Fruit fly (Drosophila melanogaster) whole organism, embryonic: ENCODE measurements around the gene Iris.

Experiments
- Adf1 ChIP-seq: fragments of 200-800 bp; sonication (Bioruptor generic); IDR thresholded peaks from 2 replicates; pipeline ENCODE4 v1.3.6; 2022; ENCODE audit warnings: missing biosample characterization, missing genetic modification characterization
- Awh ChIP-seq: fragments of 200-800 bp; sonication (Bioruptor generic); IDR thresholded peaks from 2 replicates; pipeline ENCODE4, ENCODE4 v1.3.6; 2022; ENCODE audit warnings: missing biosample characterization, missing genetic modification characterization
- CG10979 ChIP-seq: fragments of 200-800 bp; sonication (Bioruptor generic); optimal IDR thresholded peaks from 2 replicates; lab custom pipeline; 2018; ENCODE audit warnings: missing biosample characterization, mild to moderate bottlenecking, missing genetic modification characterization, moderate library complexity
- CG11085 ChIP-seq: fragments of 200-800 bp; sonication (Bioruptor generic); IDR thresholded peaks from 2 replicates; pipeline ENCODE4 v1.3.6; 2022; ENCODE audit warnings: missing biosample characterization, missing genetic modification characterization
- CG11695 ChIP-seq: fragments of 200-800 bp; sonication (Bioruptor generic); IDR thresholded peaks from 3 replicates; pipeline ENCODE4 v1.3.6; 2022; ENCODE audit warnings: missing biosample characterization, missing genetic modification characterization
- CG11723 ChIP-seq: fragments of 200-800 bp; sonication (Bioruptor generic); optimal IDR thresholded peaks from 2 replicates; lab custom pipeline; 2017; ENCODE audit warnings: missing biosample characterization, mild to moderate bottlenecking, missing genetic modification characterization
- CG1233 ChIP-seq: fragments of 200-800 bp; sonication (Bioruptor generic); optimal IDR thresholded peaks from 4 replicates; lab custom pipeline; 2018; ENCODE audit warnings: missing biosample characterization, mild to moderate bottlenecking, missing genetic modification characterization
- CG13123 ChIP-seq: fragments of 200-800 bp; sonication (Bioruptor generic); optimal IDR thresholded peaks from 2 replicates; lab custom pipeline; 2016; ENCODE audit warnings: missing biosample characterization, missing genetic modification characterization
- CG13424 ChIP-seq: fragments of 200-800 bp; sonication (Bioruptor generic); optimal IDR thresholded peaks from 2 replicates; lab custom pipeline; 2019; ENCODE audit warnings: missing biosample characterization, mild to moderate bottlenecking, missing genetic modification characterization, moderate library complexity
- CG15696 ChIP-seq: fragments of 200-800 bp; sonication (Bioruptor generic); optimal IDR thresholded peaks from 2 replicates; lab custom pipeline; 2019; ENCODE audit warnings: missing biosample characterization, mild to moderate bottlenecking, missing genetic modification characterization, moderate library complexity
- CG1647 ChIP-seq: fragments of 200-800 bp; sonication (Bioruptor generic); optimal IDR thresholded peaks from 3 replicates; lab custom pipeline; 2016; ENCODE audit warnings: missing biosample characterization, missing genetic modification characterization
- CG17912 ChIP-seq: fragments of 200-800 bp; sonication (Bioruptor generic); optimal IDR thresholded peaks from 2 replicates; lab custom pipeline; 2018; ENCODE audit warnings: missing biosample characterization, mild to moderate bottlenecking, missing genetic modification characterization
- CG2129 ChIP-seq: fragments of 200-800 bp; sonication (Bioruptor generic); IDR thresholded peaks from 2 replicates; pipeline ENCODE4 v1.3.6; 2022; ENCODE audit warnings: missing biosample characterization, missing genetic modification characterization; ENCODE audit not compliant: partially characterized antibody
- CG2678 ChIP-seq: fragments of 200-800 bp; sonication (Bioruptor generic); optimal IDR thresholded peaks from 3 replicates; lab custom pipeline; 2019; ENCODE audit warnings: missing biosample characterization, mild to moderate bottlenecking, missing genetic modification characterization, moderate library complexity
- CG2875 ChIP-seq: fragments of 200-800 bp; sonication (Bioruptor generic); optimal IDR thresholded peaks from 2 replicates; lab custom pipeline; 2017; ENCODE audit warnings: missing biosample characterization, mild to moderate bottlenecking, missing genetic modification characterization, missing genetic modification reagents
- CG30020 ChIP-seq: fragments of 200-800 bp; optimal IDR thresholded peaks from 2 replicates; lab custom pipeline; 2019; ENCODE audit warnings: missing biosample characterization, mild to moderate bottlenecking, missing genetic modification characterization, moderate library complexity
- CG31224 ChIP-seq: fragments of 200-800 bp; sonication (Bioruptor generic); IDR thresholded peaks from 2 replicates; pipeline ENCODE4 v1.3.6; 2022; ENCODE audit warnings: missing biosample characterization, missing genetic modification characterization
- CG3281 ChIP-seq: fragments of 200-800 bp; sonication (Bioruptor generic); optimal IDR thresholded peaks from 3 replicates; lab custom pipeline; 2017; ENCODE audit warnings: missing biosample characterization, mild to moderate bottlenecking, missing genetic modification characterization
- CG7372 ChIP-seq: fragments of 200-800 bp; sonication (Bioruptor generic); IDR thresholded peaks from 2 replicates; pipeline ENCODE4 v1.3.6; 2022; ENCODE audit warnings: missing biosample characterization, missing genetic modification characterization
- CG7963 ChIP-seq: fragments of 200-800 bp; sonication (Bioruptor generic); IDR thresholded peaks from 3 replicates; pipeline ENCODE4 v1.3.6; 2022; ENCODE audit warnings: missing biosample characterization, missing genetic modification characterization; ENCODE audit not compliant: partially characterized antibody
- CG8281 ChIP-seq: fragments of 200-800 bp; sonication (Bioruptor generic); optimal IDR thresholded peaks from 2 replicates; lab custom pipeline; 2018; ENCODE audit warnings: missing biosample characterization, mild to moderate bottlenecking, missing genetic modification characterization, moderate library complexity
- Chrac-16 ChIP-seq: fragments of 200-800 bp; sonication (Bioruptor generic); optimal IDR thresholded peaks from 3 replicates; lab custom pipeline; 2016; ENCODE audit warnings: missing biosample characterization, missing genetic modification characterization
- CrebB ChIP-seq: fragments of 200-800 bp; sonication (Bioruptor generic); optimal IDR thresholded peaks from 3 replicates; lab custom pipeline; 2018; ENCODE audit warnings: missing biosample characterization, mild to moderate bottlenecking, missing genetic modification characterization
- Doc3 ChIP-seq: fragments of 200-800 bp; sonication (Bioruptor generic); IDR thresholded peaks from 3 replicates; pipeline ENCODE4 v1.3.6; 2022; ENCODE audit warnings: missing biosample characterization, missing genetic modification characterization; ENCODE audit not compliant: partially characterized antibody
- Eip74EF ChIP-seq, 2 experiments: fragments of 200-800 bp in 1 of 2; fragments of >200 bp in 1 of 2; sonication (Bioruptor generic) in 1 of 2; optimal IDR thresholded peaks; 2 replicates each; lab custom pipeline; 2017 to 2019; ENCODE audit warnings: missing biosample characterization in 2 of 2, missing genetic modification characterization in 2 of 2, mild to moderate bottlenecking in 1 of 2, moderate library complexity in 1 of 2
- Elba2 ChIP-seq: fragments of 200-800 bp; sonication (Bioruptor generic); optimal IDR thresholded peaks from 3 replicates; lab custom pipeline; 2016; ENCODE audit warnings: missing biosample characterization, missing genetic modification characterization
- Fer1 ChIP-seq: fragments of 200-800 bp; sonication (Bioruptor generic); optimal IDR thresholded peaks from 2 replicates; lab custom pipeline; 2017; ENCODE audit warnings: missing biosample characterization, mild to moderate bottlenecking, missing genetic modification characterization
- HLH54F ChIP-seq: fragments of 200-800 bp; sonication (Bioruptor generic); optimal IDR thresholded peaks from 3 replicates; lab custom pipeline; 2016; ENCODE audit warnings: missing biosample characterization, missing genetic modification characterization
- Lim3 ChIP-seq: fragments of 200-800 bp; sonication (Bioruptor generic); IDR thresholded peaks from 2 replicates; pipeline ENCODE4 v1.3.6; 2022; ENCODE audit warnings: missing biosample characterization, missing genetic modification characterization
- Myb ChIP-seq: fragments of 200-800 bp; sonication (Bioruptor generic); optimal IDR thresholded peaks from 2 replicates; lab custom pipeline; 2016; ENCODE audit warnings: missing biosample characterization, missing genetic modification characterization
- al ChIP-seq: fragments of 200-800 bp; sonication (Bioruptor generic); IDR thresholded peaks from 2 replicates; pipeline ENCODE4 v1.3.6; 2022; ENCODE audit warnings: missing biosample characterization, missing genetic modification characterization
- bowl ChIP-seq: fragments of 200-800 bp; sonication (Bioruptor generic); IDR thresholded peaks from 2 replicates; pipeline ENCODE4 v1.3.6; 2022; ENCODE audit warnings: missing biosample characterization, missing genetic modification characterization
- cad ChIP-seq: fragments of >200 bp; optimal IDR thresholded peaks from 2 replicates; lab custom pipeline; 2017; ENCODE audit warnings: missing biosample characterization, missing genetic modification characterization
- caup ChIP-seq: fragments of 200-800 bp; sonication (Bioruptor generic); optimal IDR thresholded peaks from 3 replicates; lab custom pipeline; 2017; ENCODE audit warnings: missing biosample characterization, mild to moderate bottlenecking, missing genetic modification characterization, moderate library complexity; ENCODE audit not compliant: severe bottlenecking
- crol ChIP-seq: fragments of 200-800 bp; sonication (Bioruptor generic); IDR thresholded peaks from 2 replicates; pipeline ENCODE4 v1.3.6; 2022; ENCODE audit warnings: missing biosample characterization, missing genetic modification characterization
- ems ChIP-seq: fragments of 200-800 bp; sonication (Bioruptor generic); optimal IDR thresholded peaks from 3 replicates; lab custom pipeline; 2016; ENCODE audit warnings: missing biosample characterization, missing genetic modification characterization
- ind ChIP-seq: fragments of 200-800 bp; sonication (Bioruptor generic); optimal IDR thresholded peaks from 3 replicates; lab custom pipeline; 2016; ENCODE audit warnings: missing biosample characterization, missing genetic modification characterization
- luna ChIP-seq: fragments of 200-800 bp; sonication (Bioruptor generic); optimal IDR thresholded peaks from 2 replicates; lab custom pipeline; 2016; ENCODE audit warnings: missing biosample characterization, missing genetic modification characterization
- nerfin-1 ChIP-seq: fragments of 200-800 bp; sonication (Bioruptor generic); optimal IDR thresholded peaks from 3 replicates; lab custom pipeline; 2019; ENCODE audit warnings: missing biosample characterization, mild to moderate bottlenecking, missing genetic modification characterization, moderate library complexity
- pum ChIP-seq: fragments of 200-800 bp; sonication (Bioruptor generic); optimal IDR thresholded peaks from 2 replicates; lab custom pipeline; 2016; ENCODE audit warnings: missing biosample characterization, missing genetic modification characterization
- row ChIP-seq: fragments of 200-800 bp; sonication (Bioruptor generic); IDR thresholded peaks from 3 replicates; pipeline ENCODE4 v1.3.6; 2022; ENCODE audit warnings: missing biosample characterization, missing genetic modification characterization
- sd ChIP-seq: fragments of 200-800 bp; sonication (Bioruptor generic); optimal IDR thresholded peaks from 3 replicates; lab custom pipeline; 2018; ENCODE audit warnings: missing biosample characterization, mild to moderate bottlenecking, missing genetic modification characterization, moderate library complexity
- sob ChIP-seq: fragments of 200-800 bp; sonication (Bioruptor generic); IDR thresholded peaks from 2 replicates; pipeline ENCODE4 v1.3.6; 2022; ENCODE audit warnings: missing biosample characterization, missing genetic modification characterization
- stwl ChIP-seq: fragments of 200-800 bp; sonication (Bioruptor generic); optimal IDR thresholded peaks from 3 replicates; lab custom pipeline; 2018; ENCODE audit warnings: missing biosample characterization, mild to moderate bottlenecking, missing genetic modification characterization, moderate library complexity
- tio ChIP-seq: fragments of 200-800 bp; sonication (Bioruptor generic); optimal IDR thresholded peaks from 2 replicates; lab custom pipeline; 2017; ENCODE audit warnings: missing biosample characterization, missing genetic modification characterization, inconsistent platforms
- trh ChIP-seq: fragments of 200-800 bp; sonication (Bioruptor generic); optimal IDR thresholded peaks from 2 replicates; lab custom pipeline; 2016; ENCODE audit warnings: missing biosample characterization, missing genetic modification characterization
- zen2 ChIP-seq: fragments of 200-800 bp; sonication (Bioruptor generic); IDR thresholded peaks from 3 replicates; pipeline ENCODE4 v1.3.6; 2022; ENCODE audit warnings: missing biosample characterization, missing genetic modification characterization; ENCODE audit not compliant: partially characterized antibody

Iris gene

dm6 chr2L:1128932-1129887 lies 4.7 kb downstream of the Iris start, which contains the start of the genes Pino and TBC1D23 (continued):
- peak; percentile 26 for TF ChIP-seq HLH54F (GFP tag; lab: Kevin White, UChicago)
- no peak for TF ChIP-seq Lim3 (GFP tag; lab: Robert Waterston, UW)
- TF ChIP-seq bowl (GFP tag; lab: Robert Waterston, UW): no peak
- TF ChIP-seq CG2129 (GFP tag; lab: Robert Waterston, UW): peak; percentile 41; the same call in 1 of the 2 replicates
- TF ChIP-seq CG30020 (tag; lab: Kevin White, UChicago): peak; percentile 72
- TF ChIP-seq Awh (GFP tag; lab: Robert Waterston, UW): peak; percentile 55; the same call in 1 of the 2 replicates
- TF ChIP-seq CG31224 (GFP tag; lab: Robert Waterston, UW): peak; percentile 61
- TF ChIP-seq luna (GFP tag; lab: Kevin White, UChicago): peak; percentile 28
- TF ChIP-seq CG13123 (GFP tag; lab: Kevin White, UChicago): peak; percentile 49
- peak; percentile 53 for TF ChIP-seq CG1233 (GFP tag; lab: Kevin White, UChicago)
- peak; percentile 46 for TF ChIP-seq CG11723
- TF ChIP-seq tio (GFP tag; lab: Kevin White, UChicago): no peak
- peak; percentile 46 for TF ChIP-seq nerfin-1 (tag; lab: Kevin White, UChicago)
- TF ChIP-seq CG10979 (tag; lab: Kevin White, UChicago): peak; percentile 54
- TF ChIP-seq CG11695 (GFP tag; lab: Robert Waterston, UW): peak; percentile 69
- peak; percentile 78 for TF ChIP-seq al (GFP tag; lab: Robert Waterston, UW)
- TF ChIP-seq CG13424 (tag; lab: Kevin White, UChicago): peak; percentile 84
- peak; percentile 52 for TF ChIP-seq Myb (GFP tag; lab: Kevin White, UChicago)
- TF ChIP-seq trh (GFP tag; lab: Kevin White, UChicago): peak; percentile 28
- TF ChIP-seq crol (GFP tag; lab: Robert Waterston, UW): peak; percentile 88
- TF ChIP-seq caup: peak; percentile 45
- TF ChIP-seq CG2875 (GFP tag; lab: Kevin White, UChicago): peak; percentile 15
- peak; percentile 67 for TF ChIP-seq CG3281 (GFP tag; lab: Kevin White, UChicago)
- peak; percentile 73 for TF ChIP-seq Chrac-16 (GFP tag; lab: Kevin White, UChicago)
- peak; percentile 33 for TF ChIP-seq stwl (tag; lab: Kevin White, UChicago)
- 0 out of 3 replicates have a peak, but pooled peaks have one; percentile 11 for TF ChIP-seq CG7963 (GFP tag; lab: Robert Waterston, UW)
- TF ChIP-seq ems (GFP tag; lab: Kevin White, UChicago): peak; percentile 21
- TF ChIP-seq Elba2 (GFP tag; lab: Kevin White, UChicago): peak; percentile 12
- peak; percentile 30 for TF ChIP-seq Fer1 (GFP tag; lab: Kevin White, UChicago)
- peak; percentile 81 for TF ChIP-seq ind (GFP tag; lab: Kevin White, UChicago)
- peak; percentile 61; the same call in 1 of the 2 replicates for TF ChIP-seq CG7372
- no peak for TF ChIP-seq cad (GFP tag; lab: Kevin White, UChicago)
- TF ChIP-seq sd (tag; lab: Kevin White, UChicago): peak; percentile 20
- peak; percentile 86 for TF ChIP-seq row (GFP tag; lab: Robert Waterston, UW)
- TF ChIP-seq Doc3: peak; percentile 64
- TF ChIP-seq CG11085 (GFP tag; lab: Robert Waterston, UW): peak; percentile 42; the same call in 1 of the 2 replicates
- 0 out of 3 replicates have a peak, but pooled peaks have one; percentile 42 for TF ChIP-seq zen2 (GFP tag; lab: Robert Waterston, UW)
- TF ChIP-seq CG2678 (tag; lab: Kevin White, UChicago): peak; percentile 78
- TF ChIP-seq Eip74EF (GFP tag; optimal IDR thresholded peaks at IDR 0.05; lab: Kevin White, UChicago): no peak
- TF ChIP-seq pum (GFP tag; lab: Kevin White, UChicago): peak; percentile 9
- peak; percentile 38 for TF ChIP-seq CG8281
- TF ChIP-seq CG17912 (GFP tag; lab: Kevin White, UChicago): no peak
- TF ChIP-seq Adf1 (GFP tag; lab: Robert Waterston, UW): peak; percentile 17; the same call in 1 of the 2 replicates
- peak; percentile 75 for TF ChIP-seq CG15696 (tag; lab: Kevin White, UChicago)
- peak; percentile 30 for TF ChIP-seq CG1647 (GFP tag; lab: Kevin White, UChicago)
- peak; percentile 14 for TF ChIP-seq CrebB
- TF ChIP-seq sob: peak; percentile 71
